Fruit fly (Drosophila melanogaster): ENCODE results near the gene Drs.

DNA sequence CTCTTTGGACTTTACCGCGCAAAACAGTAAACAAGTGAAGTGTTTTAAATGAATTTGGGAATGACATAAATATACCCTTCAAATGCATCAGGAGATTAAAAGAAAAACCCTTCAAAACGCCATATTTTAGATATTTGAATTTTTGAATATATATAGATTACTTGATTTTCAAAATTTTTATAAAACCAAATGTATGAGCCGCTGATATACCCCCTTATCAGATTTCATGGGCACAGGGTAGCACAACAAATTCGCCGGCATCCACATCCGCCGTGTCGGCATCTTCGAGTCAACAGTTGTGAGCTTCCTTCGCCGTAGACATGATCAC lies 8.6 kb downstream of the Drs start, which contains the start of gene Ids:
- TF ChIP-seq Dll (optimal IDR thresholded peaks at IDR 0.05) (no peak), EcR (GFP tag; optimal IDR thresholded peaks at IDR 0.05) (no peak), usp (GFP tag; optimal IDR thresholded peaks at IDR 0.05) (no peak), CG8478 (optimal IDR thresholded peaks at IDR 0.05) (no peak), psq (optimal IDR thresholded peaks at IDR 0.05) (no peak)
